Fruit fly (Drosophila melanogaster): ENCODE data around the gene CG14377.

The CG14377 gene

dm6 chr3R:13446489-13446888 is 48.9 kb downstream of the CG14377 start (continued):
- TF ChIP-seq tio (GFP tag; optimal IDR thresholded peaks at IDR 0.05): peak; percentile 43
- no peak for TF ChIP-seq CG6683 (GFP tag; optimal IDR thresholded peaks at IDR 0.05)
- peak; percentile 22 for TF ChIP-seq Xbp1 (GFP tag; optimal IDR thresholded peaks at IDR 0.05)
- TF ChIP-seq Jarid2 (GFP tag; optimal IDR thresholded peaks at IDR 0.05): no peak
- no peak for TF ChIP-seq CG7928 (GFP tag; optimal IDR thresholded peaks at IDR 0.05)
- TF ChIP-seq z (GFP tag; IDR thresholded peaks at IDR 0.05): no peak
- TF ChIP-seq tin (GFP tag; optimal IDR thresholded peaks at IDR 0.05): no peak
- TF ChIP-seq sc (optimal IDR thresholded peaks at IDR 0.05): no peak
- peak; percentile 8 for TF ChIP-seq sc (GFP tag; optimal IDR thresholded peaks at IDR 0.05)
- no peak for TF ChIP-seq Dbx (GFP tag; IDR thresholded peaks at IDR 0.05)
- TF ChIP-seq Dfd (GFP tag; optimal IDR thresholded peaks at IDR 0.05): no peak
- 0 out of 2 replicates have a peak, but pooled peaks have one; percentile 20 for TF ChIP-seq Taf1 (GFP tag; IDR thresholded peaks at IDR 0.05)
- no peak for TF ChIP-seq B-H2 (GFP tag; optimal IDR thresholded peaks at IDR 0.05)
- TF ChIP-seq Oli (tag; optimal IDR thresholded peaks at IDR 0.05): peak; percentile 50
- no peak for TF ChIP-seq CG7745 (tag; optimal IDR thresholded peaks at IDR 0.05)
- TF ChIP-seq CG7372 (GFP tag; IDR thresholded peaks at IDR 0.05): no peak
- TF ChIP-seq Awh (GFP tag; IDR thresholded peaks at IDR 0.05): no peak
- no peak for TF ChIP-seq Ada2b (GFP tag; IDR thresholded peaks at IDR 0.05)
- no peak for TF ChIP-seq CTCF (GFP tag; optimal IDR thresholded peaks at IDR 0.05)
- no peak for TF ChIP-seq ci (GFP tag; IDR thresholded peaks at IDR 0.05)
- TF ChIP-seq Neu2 (GFP tag; optimal IDR thresholded peaks at IDR 0.05; ENCODE audit: borderline replicate concordance): no peak
- no peak for TF ChIP-seq CG13894 (tag; optimal IDR thresholded peaks at IDR 0.05)
- no peak for TF ChIP-seq sob (GFP tag; IDR thresholded peaks at IDR 0.05)
- no peak for TF ChIP-seq CG15479 (GFP tag; optimal IDR thresholded peaks at IDR 0.05)
- no peak for TF ChIP-seq Doc2 (GFP tag; IDR thresholded peaks at IDR 0.05)
- TF ChIP-seq ewg (GFP tag; optimal IDR thresholded peaks at IDR 0.05): no peak
- TF ChIP-seq Chrac-16 (GFP tag; optimal IDR thresholded peaks at IDR 0.05): peak; percentile 5
- TF ChIP-seq CG31365 (tag; optimal IDR thresholded peaks at IDR 0.05): no peak
- no peak for TF ChIP-seq sna (GFP tag; IDR thresholded peaks at IDR 0.05; ENCODE audit: partially characterized antibody)
- TF ChIP-seq Fer2 (tag; optimal IDR thresholded peaks at IDR 0.05): no peak
- TF ChIP-seq Lpt (GFP tag; optimal IDR thresholded peaks at IDR 0.05): no peak
- no peak for TF ChIP-seq Dek (tag; optimal IDR thresholded peaks at IDR 0.05)
- TF ChIP-seq fd96Cb (tag; optimal IDR thresholded peaks at IDR 0.05): peak; percentile 60
- no peak for TF ChIP-seq Lim3 (GFP tag; IDR thresholded peaks at IDR 0.05)
- TF ChIP-seq mam (GFP tag; optimal IDR thresholded peaks at IDR 0.05): peak; percentile 37
- no peak for TF ChIP-seq cas (GFP tag; IDR thresholded peaks at IDR 0.05)
- TF ChIP-seq CG4730 (GFP tag; IDR thresholded peaks at IDR 0.05): no peak
- TF ChIP-seq CG1602 (GFP tag; optimal IDR thresholded peaks at IDR 0.05): peak; percentile 13
- TF ChIP-seq prd (optimal IDR thresholded peaks at IDR 0.05): no peak
- peak; percentile 29; the same call in 1 of the 3 replicates for TF ChIP-seq prd (GFP tag; IDR thresholded peaks at IDR 0.05)
- no peak for TF ChIP-seq so (GFP tag; IDR thresholded peaks at IDR 0.05)
- TF ChIP-seq jumu (GFP tag; optimal IDR thresholded peaks at IDR 0.05): peak; percentile 8
- no peak for TF ChIP-seq org-1 (GFP tag; optimal IDR thresholded peaks at IDR 0.05)
- no peak; the same call in 1 of the 2 replicates for TF ChIP-seq CG6689 (GFP tag; IDR thresholded peaks at IDR 0.05)
- no peak for TF ChIP-seq usp (GFP tag; optimal IDR thresholded peaks at IDR 0.05)
- peak; percentile 5 for TF ChIP-seq CG12155 (GFP tag; optimal IDR thresholded peaks at IDR 0.05)
- TF ChIP-seq dmrt99B (tag; optimal IDR thresholded peaks at IDR 0.05): peak; percentile 63
- no peak for TF ChIP-seq Atf3 (GFP tag; optimal IDR thresholded peaks at IDR 0.05)
- TF ChIP-seq Scr (GFP tag; IDR thresholded peaks at IDR 0.05; ENCODE audit: partially characterized antibody): no peak
- TF ChIP-seq CG10431 (GFP tag; optimal IDR thresholded peaks at IDR 0.05): no peak
- no peak for TF ChIP-seq cg (GFP tag; optimal IDR thresholded peaks at IDR 0.05)
- no peak for TF ChIP-seq ac (GFP tag; optimal IDR thresholded peaks at IDR 0.05)
- no peak for TF ChIP-seq CG5953 (GFP tag; IDR thresholded peaks at IDR 0.05)
- no peak for TF ChIP-seq CG11723 (GFP tag; optimal IDR thresholded peaks at IDR 0.05)
